Worm (Caenorhabditis elegans): ENCODE measurements around the gene daf-12.

The daf-12 gene

ce11 chrX:10635608-10636007 is at the start of gene daf-12:
TSS of gene daf-12 (plus strand) at chrX:10635908.
- TF ChIP-seq hmg-20 (GFP tag; IDR thresholded peaks at IDR 0.05) (no peak), egrh-3 (GFP tag; IDR thresholded peaks at IDR 0.05) (no peak), ztf-25 (GFP tag; IDR thresholded peaks at IDR 0.05) (no peak), sea-2 (GFP tag; IDR thresholded peaks at IDR 0.05) (no peak), lin-26 (GFP tag; IDR thresholded peaks at IDR 0.05) (no peak), ztf-6 (GFP tag; IDR thresholded peaks at IDR 0.05) (no peak), pha-4 (tag; optimal IDR thresholded peaks at IDR 0.05) (no peak), Y56A3A.18 (GFP tag; IDR thresholded peaks at IDR 0.05) (no peak), lin-35 (GFP tag; optimal IDR thresholded peaks at IDR 0.05) (no peak), K12H6.12 (tag; optimal IDR thresholded peaks at IDR 0.05) (no peak), ZK185.1 (tag; optimal IDR thresholded peaks at IDR 0.05; ENCODE audit: poor library complexity, severe bottlenecking) (no peak), sptf-2 (GFP tag; optimal IDR thresholded peaks at IDR 0.05) (no peak), hmg-1.2 (GFP tag; IDR thresholded peaks at IDR 0.05) (no peak), F55B11.4 (tag; optimal IDR thresholded peaks at IDR 0.05; ENCODE audit: borderline replicate concordance, insufficient read depth) (no peak), Y67H2A.10 (GFP tag; conservative IDR thresholded peaks at IDR 0.05) (no peak), xnd-1 (tag; optimal IDR thresholded peaks at IDR 0.05) (no peak)

DNA sequence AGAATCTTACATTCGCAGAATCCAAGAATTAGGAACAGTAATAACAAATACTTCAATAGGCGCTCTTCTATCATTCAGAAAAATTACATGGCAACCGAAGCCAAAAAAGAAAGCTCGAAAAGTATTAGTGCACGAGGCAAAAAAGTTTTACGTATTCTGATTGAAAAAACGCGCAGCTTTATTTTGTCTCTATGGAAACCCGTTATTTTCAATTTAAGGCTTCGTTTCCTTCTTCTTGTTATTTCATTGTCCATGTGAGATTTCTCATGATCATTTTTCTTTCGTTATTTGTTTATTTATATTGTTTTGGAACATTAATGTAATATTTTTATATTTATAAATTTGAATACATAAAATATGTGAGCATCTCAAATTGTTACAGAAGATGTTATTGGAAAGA is 46.2 kb upstream of the daf-12 start, which contains the start of gene F57C7.4:
F57C7.4 (minus strand) TSS at position 101 of the 400 bp plus-strand sequence.
- no peak for TF ChIP-seq hlh-26 (GFP tag; conservative IDR thresholded peaks at IDR 0.05)
- no peak for TF ChIP-seq hrde-1 (tag; optimal IDR thresholded peaks at IDR 0.05; ENCODE audit: borderline replicate concordance)
- no peak for TF ChIP-seq ztf-28 (GFP tag; IDR thresholded peaks at IDR 0.05)

DNA sequence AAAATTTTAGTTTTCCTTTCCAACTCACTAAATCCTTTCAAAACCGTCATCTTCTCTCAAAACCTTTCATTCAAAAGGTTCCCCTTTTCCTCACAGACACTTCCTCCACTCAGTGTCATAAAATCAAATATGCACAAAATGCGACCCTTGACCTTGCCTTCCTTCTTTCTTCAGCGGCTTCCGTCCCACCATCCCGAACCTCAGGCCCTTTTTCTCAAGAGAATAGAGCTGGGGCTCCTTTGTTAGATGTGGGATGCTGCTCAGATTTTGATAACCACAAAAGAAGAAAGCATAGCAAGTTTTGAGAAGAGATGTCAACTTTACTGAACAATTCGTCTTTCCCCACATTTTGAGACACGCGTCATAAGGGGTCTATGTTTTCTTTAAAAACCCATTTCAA is 44.9 kb upstream of the daf-12 start:
- TF ChIP-seq ZK185.1 (tag; optimal IDR thresholded peaks at IDR 0.05; ENCODE audit: poor library complexity, severe bottlenecking) (no peak), F23B12.7 (tag; optimal IDR thresholded peaks at IDR 0.05; ENCODE audit: insufficient read depth) (no peak), gei-17 (GFP tag; optimal IDR thresholded peaks at IDR 0.05) (no peak), snpc-1.1 (tag; optimal IDR thresholded peaks at IDR 0.05; ENCODE audit: insufficient read depth) (no peak), nhr-90 (tag; optimal IDR thresholded peaks at IDR 0.05) (no peak), tbp1 (GFP tag; optimal IDR thresholded peaks at IDR 0.05) (no peak), snpc-4 (GFP tag; optimal IDR thresholded peaks at IDR 0.05) (no peak), snpc-4 (tag; optimal IDR thresholded peaks at IDR 0.05) (no peak), T07F8.4 (tag; optimal IDR thresholded peaks at IDR 0.05) (no peak), B0261.1 (tag; optimal IDR thresholded peaks at IDR 0.05) (no peak), F57A8.1 (GFP tag; optimal IDR thresholded peaks at IDR 0.05) (no peak), madf-8 (GFP tag; conservative IDR thresholded peaks at IDR 0.05) (no peak), ceh-100 (GFP tag; IDR thresholded peaks at IDR 0.05) (no peak)

ce11 chrX:10591208-10591782 is 44.4 kb upstream of the daf-12 start:
- TF ChIP-seq ceh-27 (GFP tag; optimal IDR thresholded peaks at IDR 0.05) (peak; percentile 25), let-607 (tag; optimal IDR thresholded peaks at IDR 0.05) (no peak)
